Worm (Caenorhabditis elegans) whole organism, L1 larva: ENCODE measurements around the gene ZK616.3.

Experiments
- blmp-1 ChIP-seq: fragments of 150-350 bp; optimal IDR thresholded peaks from 2 replicates; lab custom pipeline; 2014; ENCODE audit warnings: missing biosample characterization, missing genetic modification characterization
- elt-2 ChIP-seq: sonication (generic microtip); optimal IDR thresholded peaks from 2 replicates; lab custom pipeline; 2016; ENCODE audit warnings: missing genetic modification characterization, mild to moderate bottlenecking, inconsistent platforms, missing compliant biosample characterization, missing genetic modification reagents
- lin-35 ChIP-seq, 2 experiments: fragments of 150-350 bp; optimal IDR thresholded peaks; 2 replicates each; lab custom pipeline; 2014; ENCODE audit warnings: missing biosample characterization in 2 of 2, missing genetic modification characterization in 2 of 2, missing genetic modification reagents in 2 of 2
- nhr-85 ChIP-seq: sonication (generic microtip); peaks from one replicate; lab custom pipeline; 2016; ENCODE audit warnings: missing genetic modification characterization, inconsistent platforms, missing compliant biosample characterization
- tbx-2 ChIP-seq: sonication (generic microtip); optimal IDR thresholded peaks from 2 replicates; lab custom pipeline; 2016; ENCODE audit warnings: missing genetic modification characterization, missing compliant biosample characterization

DNA sequence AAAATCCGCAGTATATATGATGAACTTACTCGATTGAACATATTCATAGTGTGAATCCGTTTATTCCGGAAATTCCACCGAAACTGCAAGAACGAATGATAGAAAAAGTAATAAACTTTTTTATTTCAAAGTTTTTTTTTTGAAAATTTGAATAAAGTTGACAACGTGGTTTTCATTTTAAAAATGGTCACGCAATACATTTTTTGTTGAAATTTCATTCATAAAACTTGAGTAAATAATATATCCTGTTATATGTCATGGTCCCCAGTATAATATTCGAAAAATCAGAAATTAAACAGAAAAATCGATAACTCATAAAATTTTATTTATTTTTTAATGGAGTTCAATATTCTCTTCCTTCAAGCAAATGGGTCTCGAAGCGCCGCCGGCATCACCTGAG, 14.3 kb downstream of the ZK616.3 start, which contains the start of gene ZK616.65:
- TF ChIP-seq elt-2 (tag; lab: Kevin White, UChicago) (no peak), nhr-85 (tag; lab: Kevin White, UChicago) (no peak), lin-35 (GFP tag; optimal IDR thresholded peaks at IDR 0.05; lab: Kevin White, UChicago) (no peak), blmp-1 (tag; lab: Kevin White, UChicago) (no peak), tbx-2 (tag; lab: Kevin White, UChicago) (no peak)
